Worm (Caenorhabditis elegans): ENCODE measurements around the gene R02E12.4.

The R02E12.4 gene

ce11 chrX:4008922-4009321 is 3.8 kb downstream of the R02E12.4 start (continued):
- no peak for TF ChIP-seq ceh-27 (GFP tag; optimal IDR thresholded peaks at IDR 0.05)
- TF ChIP-seq C06A6.2 (GFP tag; conservative IDR thresholded peaks at IDR 0.05), result no peak
- no peak for TF ChIP-seq xnd-1 (tag; optimal IDR thresholded peaks at IDR 0.05)
- no peak for TF ChIP-seq mcd-1 (GFP tag; IDR thresholded peaks at IDR 0.05)
- no peak for TF ChIP-seq nhr-90 (tag; optimal IDR thresholded peaks at IDR 0.05)
- no peak for TF ChIP-seq repo-1 (tag; optimal IDR thresholded peaks at IDR 0.05)
- TF ChIP-seq T26A5.8 (tag; optimal IDR thresholded peaks at IDR 0.05), result no peak
- TF ChIP-seq tbx-9 (tag; optimal IDR thresholded peaks at IDR 0.05; ENCODE audit: borderline replicate concordance), result no peak
- TF ChIP-seq egrh-3 (GFP tag; IDR thresholded peaks at IDR 0.05), result no peak
- no peak for TF ChIP-seq sea-2 (GFP tag; IDR thresholded peaks at IDR 0.05)
- no peak for TF ChIP-seq hmg-1.2 (GFP tag; IDR thresholded peaks at IDR 0.05)
- TF ChIP-seq mel-28 (tag; optimal IDR thresholded peaks at IDR 0.05; ENCODE audit: borderline replicate concordance), result no peak
- TF ChIP-seq aptf-3 (GFP tag; IDR thresholded peaks at IDR 0.05), result no peak
- TF ChIP-seq hlh-26 (GFP tag; conservative IDR thresholded peaks at IDR 0.05), result no peak
- no peak for TF ChIP-seq snpc-4 (GFP tag; optimal IDR thresholded peaks at IDR 0.05)
- TF ChIP-seq snpc-4 (tag; optimal IDR thresholded peaks at IDR 0.05), result no peak
- 0 out of 2 replicates have a peak, but pooled peaks have one; percentile 14 for TF ChIP-seq dox-1 (GFP tag; IDR thresholded peaks at IDR 0.05)
- TF ChIP-seq D2030.7 (GFP tag; IDR thresholded peaks at IDR 0.05), result no peak
- no peak for TF ChIP-seq Y67H2A.10 (GFP tag; conservative IDR thresholded peaks at IDR 0.05)

- no peak for TF ChIP-seq zfh-2 (GFP tag; conservative IDR thresholded peaks at IDR 0.05)
- 0 out of 2 replicates have a peak, but pooled peaks have one; percentile 22 for TF ChIP-seq dox-1 (GFP tag; IDR thresholded peaks at IDR 0.05)
- no peak for TF ChIP-seq C17E4.6 (GFP tag; IDR thresholded peaks at IDR 0.05)
- no peak for TF ChIP-seq madf-6 (GFP tag; IDR thresholded peaks at IDR 0.05)
Measured at ce11 chrX:4010383-4010782, 5.3 kb downstream of the R02E12.4 start.

- no peak for TF ChIP-seq F39B2.1 (GFP tag; IDR thresholded peaks at IDR 0.05)
- TF ChIP-seq ztf-3 (GFP tag; optimal IDR thresholded peaks at IDR 0.05), result no peak
- TF ChIP-seq zim-3 (tag; optimal IDR thresholded peaks at IDR 0.05), result no peak
- no peak for TF ChIP-seq sea-2 (GFP tag; IDR thresholded peaks at IDR 0.05)
- no peak for TF ChIP-seq D2030.7 (GFP tag; IDR thresholded peaks at IDR 0.05)
- no peak for TF ChIP-seq sdz-38 (tag; optimal IDR thresholded peaks at IDR 0.05)
Measured at ce11 chrX:4011919-4012318, 6.8 kb downstream of the R02E12.4 start, which contains the start of gene mop-25.1. Gene mop-25.1, plus strand, starts transcription at chrX:4012219.

- no peak for TF ChIP-seq akir-1 (GFP tag; optimal IDR thresholded peaks at IDR 0.05)
- peak; percentile 34 for TF ChIP-seq ceh-27 (GFP tag; optimal IDR thresholded peaks at IDR 0.05)
- no peak for TF ChIP-seq F57C9.4 (tag; optimal IDR thresholded peaks at IDR 0.05)
- TF ChIP-seq B0035.1 (tag; optimal IDR thresholded peaks at IDR 0.05), result no peak
- TF ChIP-seq egrh-3 (GFP tag; IDR thresholded peaks at IDR 0.05), result peak; percentile 47; the same call in 1 of the 2 replicates
- peak; percentile 39; the same call in 1 of the 2 replicates for TF ChIP-seq dox-1 (GFP tag; IDR thresholded peaks at IDR 0.05)
- TF ChIP-seq zfh-2 (GFP tag; conservative IDR thresholded peaks at IDR 0.05), result peak; percentile 83
- TF ChIP-seq hmg-1.2 (GFP tag; IDR thresholded peaks at IDR 0.05), result peak; percentile 53; the same call in 1 of the 2 replicates
- no peak for TF ChIP-seq nfyb-1 (GFP tag; IDR thresholded peaks at IDR 0.05)
- peak; percentile 50 for TF ChIP-seq mcd-1 (GFP tag; IDR thresholded peaks at IDR 0.05)
- peak; percentile 31 for TF ChIP-seq tbp1 (GFP tag; optimal IDR thresholded peaks at IDR 0.05)
- no peak for TF ChIP-seq unc-130 (GFP tag; optimal IDR thresholded peaks at IDR 0.05)
- TF ChIP-seq pha-4 (tag; optimal IDR thresholded peaks at IDR 0.05), result no peak
- TF ChIP-seq tlf-1 (GFP tag; optimal IDR thresholded peaks at IDR 0.05), result no peak
- TF ChIP-seq K11D2.4 (GFP tag; IDR thresholded peaks at IDR 0.05), result peak; percentile 36; the same call in 1 of the 2 replicates
- peak; percentile 47 for TF ChIP-seq ZK185.1 (tag; optimal IDR thresholded peaks at IDR 0.05; ENCODE audit: poor library complexity, severe bottlenecking)
- TF ChIP-seq ceh-58 (GFP tag; IDR thresholded peaks at IDR 0.05), result no peak
- TF ChIP-seq F23B12.7 (tag; optimal IDR thresholded peaks at IDR 0.05; ENCODE audit: insufficient read depth), result no peak
- no peak for TF ChIP-seq ceh-100 (GFP tag; IDR thresholded peaks at IDR 0.05)
- peak; percentile 8 for TF ChIP-seq somi-1 (GFP tag; optimal IDR thresholded peaks at IDR 0.05)
- peak; percentile 43 for TF ChIP-seq lin-40 (tag; optimal IDR thresholded peaks at IDR 0.05)
- no peak for TF ChIP-seq gei-17 (GFP tag; optimal IDR thresholded peaks at IDR 0.05)
- no peak for TF ChIP-seq snpc-4 (GFP tag; optimal IDR thresholded peaks at IDR 0.05)
- TF ChIP-seq snpc-4 (tag; optimal IDR thresholded peaks at IDR 0.05), result peak in 2 of 4 experiments; percentile 10 to 16
- TF ChIP-seq egl-44 (GFP tag; IDR thresholded peaks at IDR 0.05), result no peak
Measured at ce11 chrX:4016113-4016512, 11.0 kb downstream of the R02E12.4 start, which contains the start of gene hrg-1. Gene hrg-1, minus strand, starts transcription at chrX:4016221.

Data from whole organism, young adult.